Worm (Caenorhabditis elegans) whole organism, L4 larva: ENCODE data around the gene pnn-1.

ENCODE experiments used
- F49E8.2 ChIP-seq: sonication (generic microtip); optimal IDR thresholded peaks from 2 replicates; lab custom pipeline; 2016; ENCODE audit warnings: missing compliant biosample characterization, mild to moderate bottlenecking, missing genetic modification characterization, borderline replicate concordance
- jun-1 ChIP-seq: fragments of 150-350 bp; optimal IDR thresholded peaks from 2 replicates; lab custom pipeline; 2014; ENCODE audit warnings: missing biosample characterization, missing genetic modification reagents, missing genetic modification characterization
- lsy-2 ChIP-seq, 2 experiments: fragments of 150-350 bp in 1 of 2; sonication (generic microtip) in 1 of 2; optimal IDR thresholded peaks; 2 replicates each; lab custom pipeline; 2014 to 2017; ENCODE audit warnings: missing biosample characterization in 2 of 2, missing genetic modification characterization in 2 of 2
- tra-1 ChIP-seq: fragments of 200-800 bp; sonication (Bioruptor generic); IDR thresholded peaks from 2 replicates; pipeline ENCODE4 v1.3.6; 2022; ENCODE audit warnings: missing genetic modification reagents, missing genetic modification characterization, missing compliant biosample characterization

ce11 chrV:13011904-13012303 is 41.0 kb downstream of the pnn-1 start:
- peak; percentile 59; the same call in 1 of the 2 replicates for TF ChIP-seq tra-1
- TF ChIP-seq lsy-2 (tag; optimal IDR thresholded peaks at IDR 0.05; lab: Kevin White, UChicago) = peak in 1 of 2 experiments; percentile 15
- TF ChIP-seq jun-1 = no peak
- TF ChIP-seq F49E8.2 = no peak
